Fruit fly (Drosophila melanogaster) whole organism, embryonic: ENCODE measurements around the gene Pdh.

ENCODE experiments used
- CG11093 ChIP-seq: fragments of 200-800 bp; sonication (Bioruptor generic); IDR thresholded peaks from 3 replicates; pipeline ENCODE4 v1.3.6; 2022; ENCODE audit warnings: missing biosample characterization, missing genetic modification characterization
- CG15269 ChIP-seq: fragments of 200-800 bp; sonication (Bioruptor generic); optimal IDR thresholded peaks from 2 replicates; lab custom pipeline; 2018; ENCODE audit warnings: missing biosample characterization, mild to moderate bottlenecking, missing genetic modification characterization, moderate library complexity
- CG4707 ChIP-seq: fragments of 200-800 bp; sonication (Bioruptor generic); optimal IDR thresholded peaks from 2 replicates; lab custom pipeline; 2018; ENCODE audit warnings: missing biosample characterization, mild to moderate bottlenecking, missing genetic modification characterization, moderate library complexity
- CHES-1-like ChIP-seq: fragments of 200-800 bp; sonication (Bioruptor generic); optimal IDR thresholded peaks from 2 replicates; lab custom pipeline; 2016; ENCODE audit warnings: missing biosample characterization, missing genetic modification characterization
- Elba2 ChIP-seq: fragments of 200-800 bp; sonication (Bioruptor generic); optimal IDR thresholded peaks from 3 replicates; lab custom pipeline; 2016; ENCODE audit warnings: missing biosample characterization, missing genetic modification characterization
- ci ChIP-seq: fragments of 200-800 bp; sonication (Bioruptor generic); IDR thresholded peaks from 3 replicates; pipeline ENCODE4 v1.3.6; 2022; ENCODE audit warnings: missing biosample characterization, missing genetic modification characterization
- insv ChIP-seq, 2 experiments: fragments of 200-800 bp; sonication (Bioruptor generic); optimal IDR thresholded peaks; 3 replicates each; lab custom pipeline; 2016 to 2018; ENCODE audit warnings: missing biosample characterization in 2 of 2, missing genetic modification characterization in 2 of 2

- no peak for TF ChIP-seq CG11093 (GFP tag; lab: Robert Waterston, UW)
- TF ChIP-seq insv (GFP tag; optimal IDR thresholded peaks at IDR 0.05; lab: Kevin White, UChicago), result no peak
- no peak for TF ChIP-seq Elba2 (GFP tag; lab: Kevin White, UChicago)
- no peak for TF ChIP-seq CG4707 (GFP tag; lab: Kevin White, UChicago)
- TF ChIP-seq CG15269 (tag; lab: Kevin White, UChicago), result no peak
- TF ChIP-seq CHES-1-like (GFP tag; lab: Kevin White, UChicago), result no peak
- no peak for TF ChIP-seq ci (GFP tag; lab: Robert Waterston, UW)
Observed at dm6 chr3L:16368199-16368598, 14.1 kb upstream of the Pdh start, which contains the start of gene CG4842.
